Fruit fly (Drosophila melanogaster) whole organism, embryonic: Measurements from ENCODE around the gene CG16972.
A peak's percentile ranks its signal among the peaks of the same experiment; 100 is the strongest.

Experiments used
- Abd-B ChIP-seq: fragments of 200-800 bp; sonication (Bioruptor generic); optimal IDR thresholded peaks from 2 replicates; lab custom pipeline; 2018; ENCODE audit warnings: missing biosample characterization, mild to moderate bottlenecking, missing genetic modification characterization, moderate library complexity
- Atf-2 ChIP-seq: fragments of 200-800 bp; sonication (Bioruptor generic); optimal IDR thresholded peaks from 2 replicates; lab custom pipeline; 2016; ENCODE audit warnings: missing biosample characterization, missing genetic modification characterization
- Atf3 ChIP-seq: fragments of 200-800 bp; sonication (Bioruptor generic); optimal IDR thresholded peaks from 3 replicates; lab custom pipeline; 2016; ENCODE audit warnings: missing biosample characterization, missing genetic modification characterization
- CG12236 ChIP-seq: fragments of 200-800 bp; sonication (Bioruptor generic); optimal IDR thresholded peaks from 2 replicates; lab custom pipeline; 2016; ENCODE audit warnings: missing biosample characterization, missing genetic modification characterization
- CG12299 ChIP-seq: fragments of 200-800 bp; sonication (Bioruptor generic); optimal IDR thresholded peaks from 2 replicates; lab custom pipeline; 2018; ENCODE audit warnings: missing biosample characterization, mild to moderate bottlenecking, missing genetic modification characterization
- CG12659 ChIP-seq: fragments of 200-800 bp; sonication (Bioruptor generic); optimal IDR thresholded peaks from 3 replicates; lab custom pipeline; 2017; ENCODE audit warnings: mild to moderate bottlenecking, missing biosample characterization, missing genetic modification reagents, missing genetic modification characterization
- CG12769 ChIP-seq: fragments of 200-800 bp; sonication (Bioruptor generic); optimal IDR thresholded peaks from 2 replicates; lab custom pipeline; 2019; ENCODE audit warnings: missing biosample characterization, mild to moderate bottlenecking, missing genetic modification characterization, moderate library complexity
- CG13424 ChIP-seq: fragments of 200-800 bp; sonication (Bioruptor generic); optimal IDR thresholded peaks from 2 replicates; lab custom pipeline; 2019; ENCODE audit warnings: missing biosample characterization, mild to moderate bottlenecking, missing genetic modification characterization, moderate library complexity
- CG14050 ChIP-seq: fragments of 200-800 bp; sonication (Bioruptor generic); IDR thresholded peaks from 3 replicates; pipeline ENCODE4 v1.3.6; 2022; ENCODE audit warnings: missing biosample characterization, missing genetic modification characterization
- CG2129 ChIP-seq: fragments of 200-800 bp; sonication (Bioruptor generic); IDR thresholded peaks from 2 replicates; pipeline ENCODE4 v1.3.6; 2022; ENCODE audit warnings: missing biosample characterization, missing genetic modification characterization; ENCODE audit not compliant: partially characterized antibody
- CG2678 ChIP-seq: fragments of 200-800 bp; sonication (Bioruptor generic); optimal IDR thresholded peaks from 3 replicates; lab custom pipeline; 2019; ENCODE audit warnings: missing biosample characterization, mild to moderate bottlenecking, missing genetic modification characterization, moderate library complexity
- CG30431 ChIP-seq: fragments of 200-800 bp; sonication (Bioruptor generic); optimal IDR thresholded peaks from 2 replicates; lab custom pipeline; 2017; ENCODE audit warnings: missing biosample characterization, missing genetic modification characterization
- CG3065 ChIP-seq: fragments of 200-800 bp; sonication (Bioruptor generic); optimal IDR thresholded peaks from 2 replicates; lab custom pipeline; 2016; ENCODE audit warnings: missing biosample characterization, missing genetic modification characterization
- CG6175 ChIP-seq: fragments of 200-800 bp; sonication (Bioruptor generic); IDR thresholded peaks from 3 replicates; pipeline ENCODE4 v1.3.6; 2022; ENCODE audit warnings: missing biosample characterization, missing genetic modification characterization
- CG7963 ChIP-seq: fragments of 200-800 bp; sonication (Bioruptor generic); IDR thresholded peaks from 3 replicates; pipeline ENCODE4 v1.3.6; 2022; ENCODE audit warnings: missing biosample characterization, missing genetic modification characterization; ENCODE audit not compliant: partially characterized antibody
- CG8478 ChIP-seq: fragments of >200 bp; optimal IDR thresholded peaks from 2 replicates; lab custom pipeline; 2018
- CG8924 ChIP-seq: fragments of 200-800 bp; optimal IDR thresholded peaks from 3 replicates; lab custom pipeline; 2019; ENCODE audit warnings: missing biosample characterization, mild to moderate bottlenecking, missing genetic modification characterization, moderate library complexity
- Dbx ChIP-seq: fragments of 200-800 bp; sonication (Bioruptor generic); IDR thresholded peaks from 3 replicates; pipeline ENCODE4 v1.3.6; 2022; ENCODE audit warnings: missing biosample characterization, missing genetic modification characterization
- Dip2 ChIP-seq: fragments of 200-800 bp; sonication (Bioruptor generic); IDR thresholded peaks from 2 replicates; pipeline ENCODE4 v1.3.6; 2022; ENCODE audit warnings: missing biosample characterization, missing genetic modification characterization
- Dref ChIP-seq: fragments of 200-800 bp; sonication (Bioruptor generic); IDR thresholded peaks from 2 replicates; pipeline ENCODE4 v1.3.6; 2022; ENCODE audit warnings: missing biosample characterization, missing genetic modification characterization
- Eip74EF ChIP-seq, 2 experiments: fragments of 200-800 bp in 1 of 2; fragments of >200 bp in 1 of 2; sonication (Bioruptor generic) in 1 of 2; optimal IDR thresholded peaks; 2 replicates each; lab custom pipeline; 2017 to 2019; ENCODE audit warnings: missing biosample characterization in 2 of 2, missing genetic modification characterization in 2 of 2, mild to moderate bottlenecking in 1 of 2, moderate library complexity in 1 of 2
- Elba2 ChIP-seq: fragments of 200-800 bp; sonication (Bioruptor generic); optimal IDR thresholded peaks from 3 replicates; lab custom pipeline; 2016; ENCODE audit warnings: missing biosample characterization, missing genetic modification characterization
- Hey ChIP-seq: fragments of 200-800 bp; sonication (Bioruptor generic); optimal IDR thresholded peaks from 3 replicates; lab custom pipeline; 2018; ENCODE audit warnings: missing biosample characterization, mild to moderate bottlenecking, missing genetic modification characterization
- Hr78 ChIP-seq, 2 experiments: fragments of 200-800 bp in 1 of 2; fragments of >200 bp in 1 of 2; sonication (Bioruptor generic) in 1 of 2; optimal IDR thresholded peaks; 2 replicates each; lab custom pipeline; 2017 to 2019; ENCODE audit warnings: missing biosample characterization in 2 of 2, missing genetic modification characterization in 2 of 2, mild to moderate bottlenecking in 1 of 2, moderate library complexity in 1 of 2
- Neu2 ChIP-seq: fragments of 200-800 bp; sonication (Bioruptor generic); optimal IDR thresholded peaks from 3 replicates; lab custom pipeline; 2016; ENCODE audit warnings: missing biosample characterization, missing genetic modification characterization, borderline replicate concordance
- Pdp1 ChIP-seq, 2 experiments: fragments of 200-800 bp; sonication (Bioruptor generic); optimal IDR thresholded peaks; 3 replicates each; lab custom pipeline; 2016; ENCODE audit warnings: missing biosample characterization in 2 of 2, missing genetic modification characterization in 2 of 2, mild to moderate bottlenecking in 1 of 2, moderate library complexity in 1 of 2
- Sry-δ ChIP-seq: fragments of 200-800 bp; sonication (Bioruptor generic); optimal IDR thresholded peaks from 2 replicates; lab custom pipeline; 2016; ENCODE audit warnings: missing biosample characterization, missing genetic modification characterization
- Stat92E ChIP-seq, 3 experiments: fragments of >200 bp in 2 of 3; fragments of 200-800 bp in 1 of 3; sonication (Bioruptor generic) in 1 of 3; optimal IDR thresholded peaks; 2 replicates each; lab custom pipeline; 2017 to 2019; ENCODE audit warnings: missing biosample characterization in 3 of 3, missing genetic modification characterization in 3 of 3, mild to moderate bottlenecking in 1 of 3, moderate library complexity in 1 of 3
- abd-A ChIP-seq: fragments of 200-800 bp; sonication (Bioruptor generic); optimal IDR thresholded peaks from 3 replicates; lab custom pipeline; 2019; ENCODE audit warnings: missing biosample characterization, mild to moderate bottlenecking, missing genetic modification characterization, moderate library complexity
- al ChIP-seq: fragments of 200-800 bp; sonication (Bioruptor generic); IDR thresholded peaks from 2 replicates; pipeline ENCODE4 v1.3.6; 2022; ENCODE audit warnings: missing biosample characterization, missing genetic modification characterization
- ap ChIP-seq: fragments of 200-800 bp; sonication (Bioruptor generic); IDR thresholded peaks from 2 replicates; pipeline ENCODE4 v1.3.6; 2022; ENCODE audit warnings: missing biosample characterization, missing genetic modification characterization
- ase ChIP-seq: fragments of 200-800 bp; sonication (Bioruptor generic); IDR thresholded peaks from 3 replicates; pipeline ENCODE4 v1.3.6; 2022; ENCODE audit warnings: missing biosample characterization, missing genetic modification characterization
- btn ChIP-seq: fragments of 200-800 bp; sonication (Bioruptor generic); optimal IDR thresholded peaks from 2 replicates; lab custom pipeline; 2016; ENCODE audit warnings: missing biosample characterization, missing genetic modification characterization
- dmrt11E ChIP-seq: fragments of 200-800 bp; sonication (Bioruptor generic); optimal IDR thresholded peaks from 3 replicates; lab custom pipeline; 2018; ENCODE audit warnings: missing biosample characterization, mild to moderate bottlenecking, missing genetic modification characterization, moderate library complexity
- dysf ChIP-seq: fragments of 200-800 bp; sonication (Bioruptor generic); IDR thresholded peaks from 3 replicates; pipeline ENCODE4 v1.3.6; 2022; ENCODE audit warnings: missing biosample characterization, missing genetic modification characterization
- fd3F ChIP-seq: fragments of 200-800 bp; sonication (Bioruptor generic); optimal IDR thresholded peaks from 2 replicates; lab custom pipeline; 2018; ENCODE audit warnings: missing biosample characterization, mild to moderate bottlenecking, missing genetic modification characterization, moderate library complexity
- gsb-n ChIP-seq: fragments of 200-800 bp; sonication (Bioruptor generic); optimal IDR thresholded peaks from 3 replicates; lab custom pipeline; 2018; ENCODE audit warnings: missing biosample characterization, mild to moderate bottlenecking, missing genetic modification characterization
- lab ChIP-seq: fragments of 200-800 bp; sonication (Bioruptor generic); optimal IDR thresholded peaks from 3 replicates; lab custom pipeline; 2017; ENCODE audit warnings: missing biosample characterization, missing genetic modification characterization, mild to moderate bottlenecking, moderate library complexity, missing genetic modification reagents
- oc ChIP-seq: fragments of 200-800 bp; sonication (Bioruptor generic); optimal IDR thresholded peaks from 2 replicates; lab custom pipeline; 2018; ENCODE audit warnings: missing biosample characterization, mild to moderate bottlenecking, missing genetic modification characterization, moderate library complexity
- pb ChIP-seq: fragments of 200-800 bp; sonication (Bioruptor generic); optimal IDR thresholded peaks from 3 replicates; lab custom pipeline; 2016; ENCODE audit warnings: missing biosample characterization, missing genetic modification characterization
- pho ChIP-seq: fragments of 200-800 bp; sonication (Bioruptor generic); optimal IDR thresholded peaks from 2 replicates; lab custom pipeline; 2016; ENCODE audit warnings: missing biosample characterization, missing genetic modification characterization
- repo ChIP-seq: fragments of 200-800 bp; sonication (Bioruptor generic); optimal IDR thresholded peaks from 2 replicates; lab custom pipeline; 2016; ENCODE audit warnings: missing biosample characterization, missing genetic modification characterization
- sima ChIP-seq: fragments of 200-800 bp; sonication (Bioruptor generic); optimal IDR thresholded peaks from 2 replicates; lab custom pipeline; 2016; ENCODE audit warnings: missing biosample characterization, missing genetic modification characterization
- slbo ChIP-seq: fragments of 200-800 bp; sonication (Bioruptor generic); IDR thresholded peaks from 2 replicates; pipeline ENCODE4 v1.3.6; 2022; ENCODE audit warnings: missing biosample characterization, missing genetic modification characterization
- sr ChIP-seq: fragments of 200-800 bp; sonication (Bioruptor generic); IDR thresholded peaks from 3 replicates; pipeline ENCODE4 v1.3.6; 2022; ENCODE audit warnings: missing biosample characterization, missing genetic modification characterization
- trem ChIP-seq: fragments of 200-800 bp; optimal IDR thresholded peaks from 3 replicates; lab custom pipeline; 2019; ENCODE audit warnings: missing biosample characterization, mild to moderate bottlenecking, missing genetic modification characterization, moderate library complexity
- wek ChIP-seq: fragments of 200-800 bp; sonication (Bioruptor generic); optimal IDR thresholded peaks from 3 replicates; lab custom pipeline; 2018; ENCODE audit warnings: missing biosample characterization, mild to moderate bottlenecking, missing genetic modification characterization, moderate library complexity
- z ChIP-seq: fragments of 200-800 bp; sonication (Bioruptor generic); IDR thresholded peaks from 3 replicates; pipeline ENCODE4 v1.3.6; 2022; ENCODE audit warnings: missing biosample characterization, missing genetic modification characterization

Gene CG16972

DNA sequence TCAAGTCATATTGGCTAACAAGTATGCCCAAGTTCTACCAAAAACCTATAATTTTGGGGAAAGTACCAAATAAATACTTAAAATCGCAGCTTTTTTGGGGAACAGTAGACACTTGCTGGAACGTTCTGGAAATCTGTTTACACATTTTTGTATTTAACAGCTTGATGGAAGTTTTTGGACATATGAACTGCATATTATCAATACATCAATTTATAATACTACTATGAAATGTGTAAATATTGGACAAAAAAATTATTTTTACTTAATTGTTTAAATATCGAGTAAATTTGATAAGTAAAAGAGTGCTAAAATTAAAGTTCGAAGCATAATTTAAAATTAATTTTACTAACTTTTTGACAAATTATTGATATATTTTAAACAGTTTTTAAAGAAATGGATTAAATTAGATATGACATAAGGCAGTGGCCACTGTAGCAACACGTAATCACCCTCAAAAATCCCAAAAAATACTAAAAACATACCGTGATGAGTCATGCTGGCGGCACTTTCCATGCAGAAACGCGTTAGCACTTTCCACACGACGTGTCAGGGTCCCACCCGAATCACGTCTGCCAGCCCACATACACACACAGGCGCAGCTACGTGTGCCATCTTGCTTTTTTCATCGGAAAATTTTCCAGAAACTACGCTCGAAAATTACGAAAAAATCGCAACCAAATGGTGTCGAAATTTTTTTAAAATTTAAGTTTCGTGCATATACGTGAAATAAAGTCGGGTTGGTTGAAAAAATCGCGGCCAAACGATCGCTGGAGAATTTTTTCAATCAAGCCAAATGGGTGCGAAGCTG, 37.9 kb downstream of the CG16972 start, which contains the start of gene Sirt1 (continued):
- no peak for TF ChIP-seq CG2129 (GFP tag; lab: Robert Waterston, UW)
- TF ChIP-seq Dip2 (GFP tag; lab: Robert Waterston, UW), result no peak
- TF ChIP-seq dysf (GFP tag; lab: Robert Waterston, UW), result peak; percentile 90
- TF ChIP-seq Atf3, result peak; percentile 25
- TF ChIP-seq sima (GFP tag; lab: Kevin White, UChicago), result no peak
- TF ChIP-seq Pdp1 (GFP tag; optimal IDR thresholded peaks at IDR 0.05; lab: Kevin White, UChicago), result peak; percentile 70 to 85
- peak; percentile 84; the same call in 2 of the 3 replicates for TF ChIP-seq Dbx
- TF ChIP-seq CG6175 (GFP tag; lab: Robert Waterston, UW), result 0 out of 3 replicates have a peak, but pooled peaks have one; percentile 36
- TF ChIP-seq Dref (GFP tag; lab: Robert Waterston, UW), result no peak
- peak; percentile 14 for TF ChIP-seq CG12769 (tag; lab: Kevin White, UChicago)
- peak; percentile 89 for TF ChIP-seq slbo (GFP tag; lab: Robert Waterston, UW)
- peak; percentile 92 for TF ChIP-seq dmrt11E (tag; lab: Kevin White, UChicago)
- 0 out of 3 replicates have a peak, but pooled peaks have one; percentile 47 for TF ChIP-seq CG14050 (GFP tag; lab: Robert Waterston, UW)
- TF ChIP-seq CG7963 (GFP tag; lab: Robert Waterston, UW), result no peak
- TF ChIP-seq Elba2 (GFP tag; lab: Kevin White, UChicago), result peak; percentile 73
- TF ChIP-seq CG12299 (tag; lab: Kevin White, UChicago), result peak; percentile 61
- no peak for TF ChIP-seq oc (tag; lab: Kevin White, UChicago)
- TF ChIP-seq CG8924 (tag; lab: Kevin White, UChicago), result peak; percentile 88
- TF ChIP-seq z (GFP tag; lab: Robert Waterston, UW), result peak; percentile 8; the same call in 1 of the 3 replicates
- no peak for TF ChIP-seq wek
- TF ChIP-seq gsb-n (tag; lab: Kevin White, UChicago), result peak; percentile 85
- TF ChIP-seq Sry-δ (GFP tag; lab: Kevin White, UChicago), result peak; percentile 4
- peak; percentile 76 for TF ChIP-seq lab (GFP tag; lab: Kevin White, UChicago)
- TF ChIP-seq trem (tag; lab: Kevin White, UChicago), result peak; percentile 61
- no peak for TF ChIP-seq Hey (tag; lab: Kevin White, UChicago)
- peak in 1 of 3 experiments; percentile 86 for TF ChIP-seq Stat92E (GFP tag; optimal IDR thresholded peaks at IDR 0.05; lab: Kevin White, UChicago)
- TF ChIP-seq ap, result peak; percentile 70
- TF ChIP-seq al (GFP tag; lab: Robert Waterston, UW), result peak; percentile 77
- TF ChIP-seq fd3F (GFP tag; lab: Kevin White, UChicago), result peak; percentile 87
- peak; percentile 6 for TF ChIP-seq Atf-2 (GFP tag; lab: Kevin White, UChicago)
- peak; percentile 92 for TF ChIP-seq Abd-B (GFP tag; lab: Kevin White, UChicago)
- TF ChIP-seq btn (GFP tag; lab: Kevin White, UChicago), result no peak
- TF ChIP-seq CG12236, result no peak
- peak; percentile 96 for TF ChIP-seq CG2678 (tag; lab: Kevin White, UChicago)
- peak; percentile 93 for TF ChIP-seq CG12659 (GFP tag; lab: Kevin White, UChicago)
- peak; percentile 77 for TF ChIP-seq CG30431 (GFP tag; lab: Kevin White, UChicago)
- TF ChIP-seq abd-A (tag; lab: Kevin White, UChicago), result no peak
- no peak for TF ChIP-seq pb (GFP tag; lab: Kevin White, UChicago)
- peak in 1 of 2 experiments; percentile 67 for TF ChIP-seq Eip74EF (GFP tag; optimal IDR thresholded peaks at IDR 0.05; lab: Kevin White, UChicago)
- peak; percentile 52 for TF ChIP-seq pho
- no peak for TF ChIP-seq sr (GFP tag; lab: Robert Waterston, UW)
- peak; percentile 93 for TF ChIP-seq CG13424 (tag; lab: Kevin White, UChicago)
- TF ChIP-seq repo, result no peak
- no peak for TF ChIP-seq CG8478
- peak; percentile 47 for TF ChIP-seq CG3065 (GFP tag; lab: Kevin White, UChicago)
- TF ChIP-seq ase (GFP tag; lab: Robert Waterston, UW), result peak; percentile 59; the same call in 1 of the 3 replicates
- TF ChIP-seq Neu2 (GFP tag; lab: Kevin White, UChicago), result no peak
- no peak for TF ChIP-seq Hr78 (GFP tag; optimal IDR thresholded peaks at IDR 0.05; lab: Kevin White, UChicago)
